Worm (Caenorhabditis elegans): ENCODE results near the gene srh-48.
A peak's percentile ranks its signal among the peaks of the same experiment; 100 is the strongest.

srh-48 gene

DNA sequence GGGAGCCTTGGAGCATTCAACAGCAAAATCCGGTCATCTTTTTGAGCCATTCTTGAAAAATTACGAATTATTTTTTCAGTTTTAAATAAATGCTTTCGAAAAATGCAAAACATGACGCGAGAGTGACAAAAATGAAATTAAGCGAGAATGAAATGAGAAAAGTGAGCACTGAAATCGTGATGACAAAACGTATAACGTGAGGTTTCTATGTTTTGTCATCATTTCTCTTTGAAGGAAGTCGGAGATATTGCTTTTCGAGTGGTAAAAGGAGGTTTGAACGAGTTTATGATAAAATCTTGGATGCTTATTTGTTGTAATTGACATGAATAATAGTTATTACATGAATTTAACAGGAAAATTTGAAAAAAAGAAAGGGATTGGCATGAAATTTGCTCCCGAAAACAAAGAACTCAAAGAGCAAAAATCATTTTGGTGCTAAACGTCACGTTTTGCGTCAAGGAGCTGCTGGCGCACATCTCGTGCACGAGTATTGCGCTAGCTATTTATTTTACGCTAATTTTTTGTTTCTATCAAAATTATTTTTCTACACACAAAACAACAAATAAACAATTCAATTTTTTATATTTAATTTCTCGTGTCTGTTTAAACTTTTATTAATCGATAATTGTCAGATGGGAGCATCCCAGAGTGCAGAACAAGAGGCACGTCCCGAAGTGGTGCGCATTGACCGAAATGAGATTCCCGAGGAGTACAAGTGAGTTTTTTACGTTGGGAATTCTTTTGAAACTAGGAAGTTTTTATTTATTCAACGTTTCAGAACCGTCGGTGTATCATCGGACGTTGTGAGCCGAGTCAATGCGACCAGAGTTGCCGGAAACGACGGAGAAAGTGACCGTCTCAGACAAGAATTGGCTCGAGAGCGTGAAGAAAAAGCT, 36.7 kb downstream of the srh-48 start, which contains the start of the genes gss-1 and chch-3 (continued):
- TF ChIP-seq ceh-91 (GFP tag; IDR thresholded peaks at IDR 0.05) (no peak), efl-1 (GFP tag; optimal IDR thresholded peaks at IDR 0.05) (peak; percentile 7), zim-3 (tag; optimal IDR thresholded peaks at IDR 0.05) (no peak), D2030.7 (GFP tag; IDR thresholded peaks at IDR 0.05) (0 out of 2 replicates have a peak, but pooled peaks have one; percentile 34), xnd-1 (tag; optimal IDR thresholded peaks at IDR 0.05) (no peak), lsl-1 (GFP tag; optimal IDR thresholded peaks at IDR 0.05) (peak; percentile 22), pbrm-1 (GFP tag; IDR thresholded peaks at IDR 0.05) (no peak), bed-1 (GFP tag; IDR thresholded peaks at IDR 0.05) (no peak), aptf-3 (GFP tag; IDR thresholded peaks at IDR 0.05) (no peak), repo-1 (tag; optimal IDR thresholded peaks at IDR 0.05) (no peak), let-526 (GFP tag; IDR thresholded peaks at IDR 0.05) (no peak), unc-130 (GFP tag; optimal IDR thresholded peaks at IDR 0.05) (no peak), tbx-9 (tag; optimal IDR thresholded peaks at IDR 0.05; ENCODE audit: borderline replicate concordance) (no peak), snpc-4 (GFP tag; optimal IDR thresholded peaks at IDR 0.05) (no peak), snpc-4 (tag; optimal IDR thresholded peaks at IDR 0.05) (peak in 1 of 4 experiments; percentile 21), akir-1 (GFP tag; optimal IDR thresholded peaks at IDR 0.05) (no peak), ztf-26 (tag; optimal IDR thresholded peaks at IDR 0.05) (no peak), dpff-1 (tag; optimal IDR thresholded peaks at IDR 0.05) (no peak), mxl-1 (tag; optimal IDR thresholded peaks at IDR 0.05) (no peak), sptf-2 (GFP tag; optimal IDR thresholded peaks at IDR 0.05) (no peak), egl-18 (GFP tag; IDR thresholded peaks at IDR 0.05) (no peak), hmg-1.2 (GFP tag; IDR thresholded peaks at IDR 0.05) (peak; percentile 33; the same call in 1 of the 2 replicates), gei-17 (GFP tag; optimal IDR thresholded peaks at IDR 0.05) (no peak), tbp1 (GFP tag; optimal IDR thresholded peaks at IDR 0.05) (peak; percentile 30), athp-1 (tag; optimal IDR thresholded peaks at IDR 0.05) (no peak), T07F8.4 (tag; optimal IDR thresholded peaks at IDR 0.05) (no peak), F52B5.7 (tag; optimal IDR thresholded peaks at IDR 0.05) (no peak), let-607 (tag; optimal IDR thresholded peaks at IDR 0.05) (no peak), lin-35 (GFP tag; optimal IDR thresholded peaks at IDR 0.05) (peak in 1 of 3 experiments; percentile 36), snpc-1.1 (tag; optimal IDR thresholded peaks at IDR 0.05; ENCODE audit: insufficient read depth) (no peak), Y53G8AR.9 (GFP tag; conservative IDR thresholded peaks at IDR 0.05) (no peak), ceh-40 (GFP tag; IDR thresholded peaks at IDR 0.05) (no peak), hmg-20 (GFP tag; IDR thresholded peaks at IDR 0.05) (no peak), dox-1 (GFP tag; IDR thresholded peaks at IDR 0.05) (peak; percentile 53), hsf-1 (GFP tag; IDR thresholded peaks at IDR 0.05) (no peak), B0019.2 (GFP tag; conservative IDR thresholded peaks at IDR 0.05) (no peak)

DNA sequence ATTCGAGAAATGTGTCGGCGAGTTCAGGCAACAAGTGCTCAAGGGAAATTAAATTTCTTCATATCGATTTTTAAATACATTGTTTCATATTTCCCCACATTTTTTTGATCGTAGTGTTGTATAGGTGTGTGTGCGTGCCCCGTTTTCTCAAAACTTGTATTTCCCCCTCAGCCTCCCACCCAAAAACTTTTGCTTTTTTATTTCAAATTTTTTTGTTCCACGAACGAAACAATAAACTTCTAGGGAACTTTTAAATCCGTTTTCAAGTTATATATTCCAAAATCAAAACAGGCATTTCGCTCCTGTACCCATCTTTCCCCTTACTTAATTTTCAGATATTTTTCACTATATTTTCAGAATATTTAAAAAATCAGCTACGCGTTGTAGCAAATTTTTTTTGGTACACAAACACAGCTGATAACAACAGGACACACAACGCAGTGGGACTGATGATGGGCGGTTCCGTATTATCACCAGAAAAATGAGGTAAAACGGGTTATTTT, 38.2 kb downstream of the srh-48 start, which contains the start of the genes M176.4 and M176.16:
Gene M176.4, plus strand, starts transcription at position 301 of the 503 bp plus-strand sequence.
Gene M176.16, plus strand, starts transcription at position 453 of the 503 bp plus-strand sequence.
- no peak for TF ChIP-seq madf-6 (GFP tag; IDR thresholded peaks at IDR 0.05)
- peak; percentile 53 for TF ChIP-seq nhr-80 (tag; optimal IDR thresholded peaks at IDR 0.05)
- no peak for TF ChIP-seq attf-3 (GFP tag; conservative IDR thresholded peaks at IDR 0.05)
- no peak for TF ChIP-seq lag-1 (GFP tag; IDR thresholded peaks at IDR 0.05)
- no peak for TF ChIP-seq nhr-179 (tag; optimal IDR thresholded peaks at IDR 0.05)
